Fruit fly (Drosophila melanogaster): ENCODE data around the gene trx.

trx gene

dm6 chr3R:14275519-14276172 is 11.1 kb downstream of the trx start:
- TF ChIP-seq CG15710 (tag; optimal IDR thresholded peaks at IDR 0.05): peak; percentile 64
- peak; percentile 32 for TF ChIP-seq CG13204 (GFP tag; optimal IDR thresholded peaks at IDR 0.05)
- TF ChIP-seq Pif1B (GFP tag; optimal IDR thresholded peaks at IDR 0.05): no peak
- TF ChIP-seq CG4496 (GFP tag; IDR thresholded peaks at IDR 0.05): 0 out of 3 replicates have a peak, but pooled peaks have one; percentile 23
- peak; percentile 51 for TF ChIP-seq EcR (GFP tag; optimal IDR thresholded peaks at IDR 0.05)
- TF ChIP-seq CG10348 (GFP tag; IDR thresholded peaks at IDR 0.05): no peak
- TF ChIP-seq CG34367 (tag; optimal IDR thresholded peaks at IDR 0.05): peak; percentile 52
- no peak for TF ChIP-seq CG32121 (GFP tag; IDR thresholded peaks at IDR 0.05)
- no peak for TF ChIP-seq rn (GFP tag; IDR thresholded peaks at IDR 0.05)
- no peak for TF ChIP-seq CG14655 (GFP tag; optimal IDR thresholded peaks at IDR 0.05)
- peak; percentile 66 for TF ChIP-seq CG17806 (tag; optimal IDR thresholded peaks at IDR 0.05)
- TF ChIP-seq CG8159 (tag; optimal IDR thresholded peaks at IDR 0.05): peak; percentile 76
- no peak for TF ChIP-seq gl (tag; optimal IDR thresholded peaks at IDR 0.05)

DNA sequence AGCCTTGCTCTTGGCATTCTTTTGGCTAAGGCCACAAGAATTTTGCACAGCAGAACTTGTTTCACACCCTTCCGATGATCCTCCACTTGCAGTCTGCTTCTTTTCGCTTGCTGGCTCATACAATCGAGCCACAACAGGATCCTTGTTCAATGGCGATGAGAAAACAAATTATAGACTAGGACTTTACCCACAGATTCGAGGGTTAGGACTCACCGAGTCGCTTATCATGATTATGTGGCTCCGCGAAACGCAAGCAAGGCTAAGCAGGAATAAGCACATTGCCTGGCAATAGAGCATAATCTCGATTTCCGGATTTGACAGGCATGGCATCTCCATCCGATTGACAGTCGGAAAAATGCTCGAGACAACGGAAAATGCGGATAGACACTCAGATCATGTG is 24.6 kb downstream of the trx start, which contains the start of the genes CG14839 and CG14841:
Gene CG14839 (plus strand): TSS at position 301 of the 400 bp plus-strand sequence.
Gene CG14841 (minus strand): TSS at position 332 of the 400 bp plus-strand sequence.
- TF ChIP-seq CG34367 (tag; optimal IDR thresholded peaks at IDR 0.05) (no peak), CG17806 (tag; optimal IDR thresholded peaks at IDR 0.05) (no peak), CG15710 (tag; optimal IDR thresholded peaks at IDR 0.05) (no peak), CG8159 (tag; optimal IDR thresholded peaks at IDR 0.05) (no peak), CG10348 (GFP tag; IDR thresholded peaks at IDR 0.05) (no peak), EcR (GFP tag; optimal IDR thresholded peaks at IDR 0.05) (no peak), gl (tag; optimal IDR thresholded peaks at IDR 0.05) (no peak), CG9948 (tag; optimal IDR thresholded peaks at IDR 0.05) (no peak), D1 (tag; optimal IDR thresholded peaks at IDR 0.05) (no peak), CG13204 (GFP tag; optimal IDR thresholded peaks at IDR 0.05) (no peak), CG14655 (GFP tag; optimal IDR thresholded peaks at IDR 0.05) (no peak), Pif1A (GFP tag; optimal IDR thresholded peaks at IDR 0.05) (no peak), Pif1B (GFP tag; optimal IDR thresholded peaks at IDR 0.05) (no peak)

DNA sequence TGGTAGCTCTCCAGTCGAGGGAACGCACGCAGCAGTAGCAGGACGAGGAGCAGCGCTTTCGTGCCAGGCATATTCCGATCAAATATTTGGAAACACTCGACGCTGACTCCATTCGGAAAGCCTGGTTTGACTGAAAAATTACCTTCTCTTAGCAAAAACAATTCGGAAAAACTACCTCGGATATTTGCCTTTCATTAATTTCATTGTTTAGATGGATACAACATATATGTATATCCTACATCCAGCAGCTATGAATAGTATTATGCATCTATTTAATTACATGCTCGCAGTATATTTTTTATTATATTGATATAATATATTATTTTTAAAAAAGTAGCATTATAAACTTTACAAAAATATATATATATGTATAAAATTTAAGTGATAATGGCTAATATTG is 25.6 kb downstream of the trx start, which contains the start of gene CG14840:
Gene CG14840 (minus strand): TSS at position 101 of the 400 bp plus-strand sequence.
- TF ChIP-seq CG12605 (GFP tag; IDR thresholded peaks at IDR 0.05): no peak
- no peak for TF ChIP-seq CG17806 (tag; optimal IDR thresholded peaks at IDR 0.05)
- TF ChIP-seq Snoo (tag; optimal IDR thresholded peaks at IDR 0.05): no peak
- TF ChIP-seq CG34367 (tag; optimal IDR thresholded peaks at IDR 0.05): no peak
- TF ChIP-seq Pif1B (GFP tag; optimal IDR thresholded peaks at IDR 0.05): no peak
- TF ChIP-seq CG15710 (tag; optimal IDR thresholded peaks at IDR 0.05): no peak
- no peak for TF ChIP-seq CG4496 (GFP tag; IDR thresholded peaks at IDR 0.05)
- no peak for TF ChIP-seq D1 (tag; optimal IDR thresholded peaks at IDR 0.05)

DNA sequence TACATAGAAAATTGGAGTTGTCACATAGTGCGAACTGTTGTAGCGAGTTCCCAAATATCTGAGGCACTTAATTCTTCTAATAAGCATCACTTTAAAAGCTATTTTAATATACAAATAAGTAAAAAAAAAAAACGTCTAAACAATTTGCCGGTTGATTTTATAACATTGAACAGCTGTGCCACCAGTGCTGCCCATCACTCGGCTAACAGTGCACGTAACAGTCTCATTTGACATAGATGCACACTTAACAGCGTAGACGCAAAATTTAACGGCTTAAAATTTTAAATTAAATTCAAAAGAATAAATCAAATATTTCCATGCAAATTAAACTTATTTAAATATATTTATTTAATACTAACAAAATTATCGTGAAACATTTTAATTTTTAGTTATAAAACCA is 26.9 kb downstream of the trx start, which contains the start of gene MetRS-m:
Gene MetRS-m (minus strand): TSS at position 171 of the 400 bp plus-strand sequence.
- TF ChIP-seq EcR (GFP tag; optimal IDR thresholded peaks at IDR 0.05) (no peak), gl (tag; optimal IDR thresholded peaks at IDR 0.05) (no peak)

dm6 chr3R:14255808-14256207 is 30.9 kb downstream of the trx start, which contains the start of gene CG43179:
Gene CG43179 (plus strand): TSS chr3R:14256108.
- no peak for TF ChIP-seq Pif1A (GFP tag; optimal IDR thresholded peaks at IDR 0.05)
- TF ChIP-seq rn (GFP tag; IDR thresholded peaks at IDR 0.05): no peak
- no peak for TF ChIP-seq EcR (GFP tag; optimal IDR thresholded peaks at IDR 0.05)
- no peak for TF ChIP-seq CG13204 (GFP tag; optimal IDR thresholded peaks at IDR 0.05)
- no peak for TF ChIP-seq Pif1B (GFP tag; optimal IDR thresholded peaks at IDR 0.05)
- no peak for TF ChIP-seq CG8159 (tag; optimal IDR thresholded peaks at IDR 0.05)
- no peak for TF ChIP-seq Ets98B (GFP tag; IDR thresholded peaks at IDR 0.05)
- TF ChIP-seq CG34367 (tag; optimal IDR thresholded peaks at IDR 0.05): no peak
- TF ChIP-seq CG9948 (tag; optimal IDR thresholded peaks at IDR 0.05): no peak
- TF ChIP-seq CG32121 (GFP tag; IDR thresholded peaks at IDR 0.05): no peak
- TF ChIP-seq CG8301 (tag; optimal IDR thresholded peaks at IDR 0.05): no peak
- no peak for TF ChIP-seq D1 (tag; optimal IDR thresholded peaks at IDR 0.05)
- TF ChIP-seq CG15710 (tag; optimal IDR thresholded peaks at IDR 0.05): no peak

DNA sequence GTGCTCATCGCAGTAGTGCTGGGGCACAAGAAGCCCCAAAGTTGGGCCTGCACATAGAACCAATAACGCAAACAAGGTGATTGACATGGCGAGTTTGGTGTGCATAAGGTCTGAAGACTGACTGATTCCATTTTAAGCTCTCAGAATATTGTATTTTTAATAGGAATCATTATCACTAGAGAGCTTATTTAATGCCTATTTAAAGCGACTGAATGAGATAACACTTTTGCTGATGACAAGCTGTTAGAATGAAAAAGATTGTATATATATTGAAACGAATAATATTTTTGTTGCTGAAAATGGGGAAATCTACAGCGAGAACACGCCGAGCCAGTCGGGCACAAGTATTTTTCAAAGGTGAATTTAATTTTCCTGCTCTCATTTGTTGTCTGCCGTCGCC is 41.3 kb downstream of the trx start, which contains the start of gene CG9616:
Gene CG9616 (minus strand): TSS at position 101 of the 400 bp plus-strand sequence.
- TF ChIP-seq CG32121 (GFP tag; IDR thresholded peaks at IDR 0.05) (no peak), CG9948 (tag; optimal IDR thresholded peaks at IDR 0.05) (no peak), Ets98B (GFP tag; IDR thresholded peaks at IDR 0.05) (no peak), CG8159 (tag; optimal IDR thresholded peaks at IDR 0.05) (no peak), CG8301 (tag; optimal IDR thresholded peaks at IDR 0.05) (no peak), CG17806 (tag; optimal IDR thresholded peaks at IDR 0.05) (no peak), fd96Ca (GFP tag; IDR thresholded peaks at IDR 0.05) (no peak), CG12605 (GFP tag; IDR thresholded peaks at IDR 0.05) (no peak), rn (GFP tag; IDR thresholded peaks at IDR 0.05) (no peak)

DNA sequence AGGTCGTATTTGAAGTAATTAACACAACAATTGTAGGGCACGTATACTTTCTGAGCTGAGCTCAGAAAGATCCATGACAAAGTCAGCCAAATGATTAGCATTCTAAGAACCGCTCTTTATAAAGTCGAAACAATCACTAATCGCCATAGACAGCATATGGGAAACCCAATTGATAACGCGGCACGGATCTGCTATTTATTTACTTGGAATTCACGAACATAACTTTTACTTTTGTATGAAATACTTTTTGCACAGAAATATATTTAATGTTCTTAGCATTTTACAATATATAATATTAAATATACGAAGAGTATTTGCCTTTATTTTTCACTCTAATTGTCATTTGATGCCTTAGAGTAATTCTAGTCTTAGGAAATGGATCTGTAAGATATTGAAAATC is 42.1 kb downstream of the trx start, which contains the start of gene CG43291:
Gene CG43291 (minus strand): TSS at position 101 of the 400 bp plus-strand sequence.
- no peak for TF ChIP-seq CG9948 (tag; optimal IDR thresholded peaks at IDR 0.05)
- no peak for TF ChIP-seq rn (GFP tag; IDR thresholded peaks at IDR 0.05)
- TF ChIP-seq Pif1A (GFP tag; optimal IDR thresholded peaks at IDR 0.05): no peak
- TF ChIP-seq Ets98B (GFP tag; IDR thresholded peaks at IDR 0.05): no peak
- TF ChIP-seq CG17806 (tag; optimal IDR thresholded peaks at IDR 0.05): no peak
- TF ChIP-seq CG4496 (GFP tag; IDR thresholded peaks at IDR 0.05): no peak
- TF ChIP-seq CG14655 (GFP tag; optimal IDR thresholded peaks at IDR 0.05): no peak
- TF ChIP-seq CG12605 (GFP tag; IDR thresholded peaks at IDR 0.05): no peak
- TF ChIP-seq D1 (tag; optimal IDR thresholded peaks at IDR 0.05): no peak
- TF ChIP-seq CG34367 (tag; optimal IDR thresholded peaks at IDR 0.05): no peak
- no peak for TF ChIP-seq Pif1B (GFP tag; optimal IDR thresholded peaks at IDR 0.05)
- TF ChIP-seq CG13204 (GFP tag; optimal IDR thresholded peaks at IDR 0.05): no peak
- no peak for TF ChIP-seq EcR (GFP tag; optimal IDR thresholded peaks at IDR 0.05)
